In genomic region chr3R:14373192-14373827, dm6 we compare ENCODE assay signal across 1 fruit fly cellular context.
TF ChIP-seq lines count a peak whose summit lies in the region.

No protein-coding gene starts in this region.

TF ChIP-seq in whole organism, embryonic, 481 proteins besides CTCF, POLR2A, EP300 and RAD21 (continued from another document and continues in another):
- TF ChIP-seq crol (GFP tag; IDR thresholded peaks at IDR 0.05; lab: Robert Waterston, UW) = peak; percentile 91
- TF ChIP-seq CG13296 (GFP tag; optimal IDR thresholded peaks at IDR 0.05; lab: Kevin White, UChicago) = peak; percentile 65
- peak; percentile 87 for TF ChIP-seq CG2202 (tag; optimal IDR thresholded peaks at IDR 0.05; lab: Kevin White, UChicago)
- peak; percentile 69 for TF ChIP-seq Hmx (GFP tag; optimal IDR thresholded peaks at IDR 0.05; lab: Kevin White, UChicago)
- TF ChIP-seq CG12942 (GFP tag; optimal IDR thresholded peaks at IDR 0.05; lab: Kevin White, UChicago) = peak; percentile 95
- TF ChIP-seq CG9609 (GFP tag; optimal IDR thresholded peaks at IDR 0.05; lab: Kevin White, UChicago) = peak; percentile 96
- TF ChIP-seq yki (optimal IDR thresholded peaks at IDR 0.05; lab: Kevin White, UChicago) = no peak
- no peak for TF ChIP-seq hb (GFP tag; IDR thresholded peaks at IDR 0.05; lab: Robert Waterston, UW; ENCODE audit: partially characterized antibody)
- TF ChIP-seq CG17186 (GFP tag; optimal IDR thresholded peaks at IDR 0.05; lab: Kevin White, UChicago) = peak; percentile 65
- peak; percentile 88 for TF ChIP-seq slou (GFP tag; optimal IDR thresholded peaks at IDR 0.05; lab: Kevin White, UChicago)
- TF ChIP-seq CG32767 (GFP tag; IDR thresholded peaks at IDR 0.05; lab: Robert Waterston, UW) = peak; percentile 94
- no peak for TF ChIP-seq Sin3A (optimal IDR thresholded peaks at IDR 0.05; lab: Kevin White, UChicago)
- peak; percentile 86 for TF ChIP-seq Xrp1 (GFP tag; IDR thresholded peaks at IDR 0.05; lab: Robert Waterston, UW)
- TF ChIP-seq HLH54F (GFP tag; optimal IDR thresholded peaks at IDR 0.05; lab: Kevin White, UChicago) = peak; percentile 94
- TF ChIP-seq CHES-1-like (GFP tag; optimal IDR thresholded peaks at IDR 0.05; lab: Kevin White, UChicago) = peak; percentile 95
- peak; percentile 58 for TF ChIP-seq zen (tag; optimal IDR thresholded peaks at IDR 0.05; lab: Kevin White, UChicago)
- peak; percentile 87 for TF ChIP-seq Ada2b (GFP tag; IDR thresholded peaks at IDR 0.05; lab: Robert Waterston, UW)
- TF ChIP-seq cato (GFP tag; optimal IDR thresholded peaks at IDR 0.05; lab: Kevin White, UChicago; ENCODE audit: borderline replicate concordance) = peak; percentile 94
- peak; percentile 90 for TF ChIP-seq vfl (GFP tag; optimal IDR thresholded peaks at IDR 0.05; lab: Kevin White, UChicago)
- TF ChIP-seq CG7372 (GFP tag; IDR thresholded peaks at IDR 0.05; lab: Robert Waterston, UW) = 0 out of 2 replicates have a peak, but pooled peaks have one; percentile 41
- peak; percentile 74 for TF ChIP-seq CG33213 (GFP tag; optimal IDR thresholded peaks at IDR 0.05; lab: Kevin White, UChicago)
- TF ChIP-seq pb (GFP tag; optimal IDR thresholded peaks at IDR 0.05; lab: Kevin White, UChicago) = peak; percentile 89
- TF ChIP-seq CG6683 (GFP tag; optimal IDR thresholded peaks at IDR 0.05; lab: Kevin White, UChicago) = peak; percentile 61
- TF ChIP-seq ERR (GFP tag; optimal IDR thresholded peaks at IDR 0.05; lab: Kevin White, UChicago) = peak; percentile 93
- TF ChIP-seq Oaz (GFP tag; IDR thresholded peaks at IDR 0.05; lab: Robert Waterston, UW) = peak; percentile 90
- peak; percentile 91 for TF ChIP-seq CG2875 (GFP tag; optimal IDR thresholded peaks at IDR 0.05; lab: Kevin White, UChicago)
- TF ChIP-seq HLH3B (GFP tag; IDR thresholded peaks at IDR 0.05; lab: Robert Waterston, UW) = peak; percentile 89
- TF ChIP-seq Ptx1 (GFP tag; IDR thresholded peaks at IDR 0.05; lab: Robert Waterston, UW) = peak; percentile 82
- peak; percentile 16 for TF ChIP-seq exex (tag; optimal IDR thresholded peaks at IDR 0.05; lab: Kevin White, UChicago)
- TF ChIP-seq Scr (GFP tag; IDR thresholded peaks at IDR 0.05; lab: Robert Waterston, UW; ENCODE audit: partially characterized antibody) = no peak
- TF ChIP-seq lab (GFP tag; optimal IDR thresholded peaks at IDR 0.05; lab: Kevin White, UChicago) = peak; percentile 88
- peak; percentile 89 for TF ChIP-seq CG2678 (tag; optimal IDR thresholded peaks at IDR 0.05; lab: Kevin White, UChicago)
- TF ChIP-seq CG16863 (GFP tag; optimal IDR thresholded peaks at IDR 0.05; lab: Kevin White, UChicago) = peak; percentile 97
- peak; percentile 79 for TF ChIP-seq gcm (GFP tag; optimal IDR thresholded peaks at IDR 0.05; lab: Kevin White, UChicago)
- peak; percentile 87 for TF ChIP-seq jumu (GFP tag; optimal IDR thresholded peaks at IDR 0.05; lab: Kevin White, UChicago)
- TF ChIP-seq CG15601 (tag; optimal IDR thresholded peaks at IDR 0.05; lab: Kevin White, UChicago) = peak; percentile 90
- TF ChIP-seq klu (GFP tag; IDR thresholded peaks at IDR 0.05; lab: Robert Waterston, UW) = peak; percentile 79
- peak; percentile 74 for TF ChIP-seq Fer3 (tag; optimal IDR thresholded peaks at IDR 0.05; lab: Kevin White, UChicago)
- peak; percentile 67 for TF ChIP-seq CG17802 (tag; optimal IDR thresholded peaks at IDR 0.05; lab: Kevin White, UChicago)
- TF ChIP-seq Pdp1 (GFP tag; optimal IDR thresholded peaks at IDR 0.05; lab: Kevin White, UChicago) = peak; percentile 84 to 90
- peak; percentile 82 for TF ChIP-seq repo (GFP tag; optimal IDR thresholded peaks at IDR 0.05; lab: Kevin White, UChicago)
- TF ChIP-seq Doc3 (GFP tag; IDR thresholded peaks at IDR 0.05; lab: Robert Waterston, UW; ENCODE audit: partially characterized antibody) = no peak
- peak; percentile 32 for TF ChIP-seq BtbVII (GFP tag; optimal IDR thresholded peaks at IDR 0.05; lab: Kevin White, UChicago)
- peak; percentile 92 to 97 for TF ChIP-seq chif (GFP tag; optimal IDR thresholded peaks at IDR 0.05; lab: Kevin White, UChicago)
- no peak for TF ChIP-seq CG16813 (GFP tag; IDR thresholded peaks at IDR 0.05; lab: Robert Waterston, UW; ENCODE audit: partially characterized antibody)
- TF ChIP-seq ap (GFP tag; IDR thresholded peaks at IDR 0.05; lab: Robert Waterston, UW) = peak; percentile 96
- peak; percentile 61 for TF ChIP-seq CG15514 (GFP tag; optimal IDR thresholded peaks at IDR 0.05; lab: Kevin White, UChicago)
- TF ChIP-seq Bdp1 (GFP tag; optimal IDR thresholded peaks at IDR 0.05; lab: Kevin White, UChicago) = peak; percentile 90
- peak; percentile 66 for TF ChIP-seq CG2116 (GFP tag; optimal IDR thresholded peaks at IDR 0.05; lab: Kevin White, UChicago)
- no peak for TF ChIP-seq sna (GFP tag; IDR thresholded peaks at IDR 0.05; lab: Robert Waterston, UW; ENCODE audit: partially characterized antibody)
- peak in 1 of 2 experiments; percentile 44 for TF ChIP-seq Hr78 (GFP tag; optimal IDR thresholded peaks at IDR 0.05; lab: Kevin White, UChicago)
- peak; percentile 79; the same call in 1 of the 3 replicates for TF ChIP-seq CG3726 (GFP tag; IDR thresholded peaks at IDR 0.05; lab: Robert Waterston, UW)
- TF ChIP-seq ftz-f1 (GFP tag; optimal IDR thresholded peaks at IDR 0.05; lab: Kevin White, UChicago) = no peak
- TF ChIP-seq CG18764 (GFP tag; optimal IDR thresholded peaks at IDR 0.05; lab: Kevin White, UChicago) = peak; percentile 82
- peak; percentile 92 for TF ChIP-seq CG8388 (GFP tag; optimal IDR thresholded peaks at IDR 0.05; lab: Kevin White, UChicago)
- peak; percentile 75 for TF ChIP-seq CG5245 (GFP tag; optimal IDR thresholded peaks at IDR 0.05; lab: Kevin White, UChicago)
- TF ChIP-seq Xbp1 (GFP tag; optimal IDR thresholded peaks at IDR 0.05; lab: Kevin White, UChicago) = peak; percentile 97
- peak; percentile 97 for TF ChIP-seq slp2 (GFP tag; optimal IDR thresholded peaks at IDR 0.05; lab: Kevin White, UChicago)
- TF ChIP-seq CG30020 (tag; optimal IDR thresholded peaks at IDR 0.05; lab: Kevin White, UChicago) = peak; percentile 57
- TF ChIP-seq CG17385 (GFP tag; optimal IDR thresholded peaks at IDR 0.05; lab: Kevin White, UChicago) = peak; percentile 91
- peak; percentile 95 for TF ChIP-seq pho (GFP tag; optimal IDR thresholded peaks at IDR 0.05; lab: Kevin White, UChicago)
- TF ChIP-seq Lpt (GFP tag; optimal IDR thresholded peaks at IDR 0.05; lab: Kevin White, UChicago) = no peak
- TF ChIP-seq ase (GFP tag; IDR thresholded peaks at IDR 0.05; lab: Robert Waterston, UW) = peak; percentile 91
- TF ChIP-seq bcd (GFP tag; optimal IDR thresholded peaks at IDR 0.05; lab: Kevin White, UChicago) = peak; percentile 87
- no peak for TF ChIP-seq CG6791 (GFP tag; IDR thresholded peaks at IDR 0.05; lab: Robert Waterston, UW; ENCODE audit: partially characterized antibody)
- TF ChIP-seq wor (GFP tag; IDR thresholded peaks at IDR 0.05; lab: Robert Waterston, UW) = peak; percentile 96
- peak; percentile 77 for TF ChIP-seq CG4854 (GFP tag; optimal IDR thresholded peaks at IDR 0.05; lab: Kevin White, UChicago)
- TF ChIP-seq E2f1 (GFP tag; IDR thresholded peaks at IDR 0.05; lab: Robert Waterston, UW) = peak; percentile 77
- TF ChIP-seq lbe (GFP tag; optimal IDR thresholded peaks at IDR 0.05; lab: Kevin White, UChicago) = no peak
- TF ChIP-seq CG9797 (GFP tag; optimal IDR thresholded peaks at IDR 0.05; lab: Kevin White, UChicago) = no peak
- TF ChIP-seq otp (GFP tag; IDR thresholded peaks at IDR 0.05; lab: Robert Waterston, UW) = peak; percentile 96
- TF ChIP-seq CG10274 (GFP tag; optimal IDR thresholded peaks at IDR 0.05; lab: Kevin White, UChicago) = peak; percentile 76
- peak; percentile 94 for TF ChIP-seq CG15269 (tag; optimal IDR thresholded peaks at IDR 0.05; lab: Kevin White, UChicago)
- peak; percentile 98 for TF ChIP-seq seq (GFP tag; IDR thresholded peaks at IDR 0.05; lab: Robert Waterston, UW)
- TF ChIP-seq dysf (GFP tag; IDR thresholded peaks at IDR 0.05; lab: Robert Waterston, UW) = peak; percentile 96
- TF ChIP-seq fu2 (GFP tag; optimal IDR thresholded peaks at IDR 0.05; lab: Kevin White, UChicago) = peak; percentile 93
- no peak for TF ChIP-seq CG7271 (tag; optimal IDR thresholded peaks at IDR 0.05; lab: Kevin White, UChicago)
- peak in 1 of 3 experiments; percentile 90 for TF ChIP-seq lola (GFP tag; optimal IDR thresholded peaks at IDR 0.05; lab: Kevin White, UChicago)
- peak; percentile 81 for TF ChIP-seq CG17568 (GFP tag; optimal IDR thresholded peaks at IDR 0.05; lab: Kevin White, UChicago)
- peak; percentile 65 for TF ChIP-seq CG4360 (GFP tag; IDR thresholded peaks at IDR 0.05; lab: Robert Waterston, UW)
- no peak for TF ChIP-seq Dp (GFP tag; optimal IDR thresholded peaks at IDR 0.05; lab: Kevin White, UChicago)
- TF ChIP-seq lmd (GFP tag; IDR thresholded peaks at IDR 0.05; lab: Robert Waterston, UW) = peak; percentile 85
- TF ChIP-seq pum (GFP tag; optimal IDR thresholded peaks at IDR 0.05; lab: Kevin White, UChicago) = peak; percentile 95
- peak; percentile 65 for TF ChIP-seq CG14667 (GFP tag; IDR thresholded peaks at IDR 0.05; lab: Robert Waterston, UW)
- TF ChIP-seq Hand (GFP tag; optimal IDR thresholded peaks at IDR 0.05; lab: Kevin White, UChicago) = peak; percentile 87
- TF ChIP-seq CG4404 (GFP tag; IDR thresholded peaks at IDR 0.05; lab: Robert Waterston, UW) = peak; percentile 43
- TF ChIP-seq inv (GFP tag; IDR thresholded peaks at IDR 0.05; lab: Robert Waterston, UW; ENCODE audit: partially characterized antibody) = no peak
- TF ChIP-seq row (GFP tag; IDR thresholded peaks at IDR 0.05; lab: Robert Waterston, UW) = peak; percentile 96
- peak; percentile 96 for TF ChIP-seq CG13424 (tag; optimal IDR thresholded peaks at IDR 0.05; lab: Kevin White, UChicago)
- peak; percentile 83 for TF ChIP-seq Blimp-1 (GFP tag; optimal IDR thresholded peaks at IDR 0.05; lab: Kevin White, UChicago)
- peak in 1 of 2 experiments; percentile 71 for TF ChIP-seq insv (GFP tag; optimal IDR thresholded peaks at IDR 0.05; lab: Kevin White, UChicago)
- peak; percentile 75; the same call in 2 of the 3 replicates for TF ChIP-seq Dbx (GFP tag; IDR thresholded peaks at IDR 0.05; lab: Robert Waterston, UW)
- peak; percentile 71 for TF ChIP-seq Spps (tag; optimal IDR thresholded peaks at IDR 0.05; lab: Kevin White, UChicago)
- TF ChIP-seq BEAF-32 (GFP tag; optimal IDR thresholded peaks at IDR 0.05; lab: Kevin White, UChicago) = no peak
- peak; percentile 97 for TF ChIP-seq Camta (GFP tag; optimal IDR thresholded peaks at IDR 0.05; lab: Kevin White, UChicago)
- peak; percentile 58 to 91 for TF ChIP-seq tll (GFP tag; optimal IDR thresholded peaks at IDR 0.05; lab: Kevin White, UChicago)
- peak; percentile 90 for TF ChIP-seq ind (GFP tag; optimal IDR thresholded peaks at IDR 0.05; lab: Kevin White, UChicago)
- peak; percentile 69 for TF ChIP-seq kay (GFP tag; optimal IDR thresholded peaks at IDR 0.05; lab: Kevin White, UChicago)
- TF ChIP-seq pfk (GFP tag; optimal IDR thresholded peaks at IDR 0.05; lab: Kevin White, UChicago) = no peak
- peak; percentile 87 for TF ChIP-seq CG7839 (tag; optimal IDR thresholded peaks at IDR 0.05; lab: Kevin White, UChicago)
- peak; percentile 96 for TF ChIP-seq ken (GFP tag; IDR thresholded peaks at IDR 0.05; lab: Robert Waterston, UW)
- TF ChIP-seq emc (GFP tag; optimal IDR thresholded peaks at IDR 0.05; lab: Kevin White, UChicago) = peak; percentile 77
- peak; percentile 91 for TF ChIP-seq btn (GFP tag; optimal IDR thresholded peaks at IDR 0.05; lab: Kevin White, UChicago)
- TF ChIP-seq Side (GFP tag; optimal IDR thresholded peaks at IDR 0.05; lab: Kevin White, UChicago) = peak; percentile 75
- TF ChIP-seq bigmax (GFP tag; optimal IDR thresholded peaks at IDR 0.05; lab: Kevin White, UChicago) = no peak
- peak; percentile 86 for TF ChIP-seq stc (GFP tag; IDR thresholded peaks at IDR 0.05; lab: Robert Waterston, UW)
- TF ChIP-seq maf-S (GFP tag; optimal IDR thresholded peaks at IDR 0.05; lab: Kevin White, UChicago) = peak; percentile 89
- TF ChIP-seq twi (tag; optimal IDR thresholded peaks at IDR 0.05; lab: Kevin White, UChicago) = peak; percentile 83
- TF ChIP-seq lilli (GFP tag; optimal IDR thresholded peaks at IDR 0.05; lab: Kevin White, UChicago) = peak; percentile 95
- TF ChIP-seq Drgx (GFP tag; IDR thresholded peaks at IDR 0.05; lab: Robert Waterston, UW) = peak; percentile 98
- peak; percentile 50 for TF ChIP-seq MTF-1 (GFP tag; optimal IDR thresholded peaks at IDR 0.05; lab: Kevin White, UChicago; ENCODE audit: borderline replicate concordance)
- TF ChIP-seq fd102C (GFP tag; optimal IDR thresholded peaks at IDR 0.05; lab: Kevin White, UChicago) = no peak
- peak; percentile 68 for TF ChIP-seq CG32532 (GFP tag; IDR thresholded peaks at IDR 0.05; lab: Robert Waterston, UW)
- TF ChIP-seq HLH4C (GFP tag; IDR thresholded peaks at IDR 0.05; lab: Robert Waterston, UW; ENCODE audit: partially characterized antibody) = no peak
- peak; percentile 84 for TF ChIP-seq Meics (GFP tag; optimal IDR thresholded peaks at IDR 0.05; lab: Kevin White, UChicago)
- peak; percentile 96 for TF ChIP-seq jing (GFP tag; optimal IDR thresholded peaks at IDR 0.05; lab: Kevin White, UChicago)
- peak; percentile 86 for TF ChIP-seq da (GFP tag; optimal IDR thresholded peaks at IDR 0.05; lab: Kevin White, UChicago)
- TF ChIP-seq Rx (GFP tag; IDR thresholded peaks at IDR 0.05; lab: Robert Waterston, UW) = peak; percentile 88
- peak; percentile 97 for TF ChIP-seq sens-2 (GFP tag; IDR thresholded peaks at IDR 0.05; lab: Robert Waterston, UW)
- TF ChIP-seq Hey (tag; optimal IDR thresholded peaks at IDR 0.05; lab: Kevin White, UChicago) = peak; percentile 64
- TF ChIP-seq Vsx1 (GFP tag; optimal IDR thresholded peaks at IDR 0.05; lab: Kevin White, UChicago) = peak; percentile 61
- peak; percentile 84 for TF ChIP-seq CG11456 (GFP tag; IDR thresholded peaks at IDR 0.05; lab: Robert Waterston, UW)
- peak; percentile 100 for TF ChIP-seq sens (GFP tag; lab: Kevin White, UChicago)
- TF ChIP-seq CG18262 (tag; optimal IDR thresholded peaks at IDR 0.05; lab: Kevin White, UChicago) = peak; percentile 84
- peak; percentile 95 for TF ChIP-seq ab (GFP tag; optimal IDR thresholded peaks at IDR 0.05; lab: Kevin White, UChicago)
- TF ChIP-seq NC2β (GFP tag; optimal IDR thresholded peaks at IDR 0.05; lab: Kevin White, UChicago) = peak; percentile 85
- TF ChIP-seq CG18476 (GFP tag; optimal IDR thresholded peaks at IDR 0.05; lab: Kevin White, UChicago) = peak; percentile 82
- peak; percentile 67; the same call in 1 of the 3 replicates for TF ChIP-seq CG11695 (GFP tag; IDR thresholded peaks at IDR 0.05; lab: Robert Waterston, UW)
- peak; percentile 67 for TF ChIP-seq run (tag; optimal IDR thresholded peaks at IDR 0.05; lab: Kevin White, UChicago)
- no peak for TF ChIP-seq Dip2 (GFP tag; IDR thresholded peaks at IDR 0.05; lab: Robert Waterston, UW)
- peak; percentile 93 for TF ChIP-seq en (GFP tag; optimal IDR thresholded peaks at IDR 0.05; lab: Kevin White, UChicago)
